Worm (Caenorhabditis elegans) whole organism, mixed stage, embryonic: ENCODE measurements around the gene T24E12.6.

ENCODE experiments used
- blmp-1 ChIP-seq: fragments of 150-350 bp; optimal IDR thresholded peaks from 2 replicates; lab custom pipeline; 2014; ENCODE audit warnings: missing biosample characterization, missing genetic modification characterization
- ces-1 ChIP-seq: fragments of 150-350 bp; optimal IDR thresholded peaks from 2 replicates; lab custom pipeline; 2014; ENCODE audit warnings: missing biosample characterization, missing genetic modification reagents, missing genetic modification characterization
- drap-1 ChIP-seq: fragments of 200-800 bp; sonication (Bioruptor generic); optimal IDR thresholded peaks from 3 replicates; lab custom pipeline; 2018; ENCODE audit warnings: mild to moderate bottlenecking, missing genetic modification characterization, missing compliant biosample characterization
- elt-1 ChIP-seq: sonication (generic microtip); optimal IDR thresholded peaks from 2 replicates; lab custom pipeline; 2017; ENCODE audit warnings: missing genetic modification characterization, mild to moderate bottlenecking, missing compliant biosample characterization, antibody characterized with exemption, moderate library complexity, borderline replicate concordance; ENCODE audit not compliant: insufficient read depth
- ham-2 ChIP-seq: fragments of 200-800 bp; sonication (Bioruptor generic); optimal IDR thresholded peaks from 2 replicates; lab custom pipeline; 2018; ENCODE audit warnings: mild to moderate bottlenecking, missing genetic modification characterization, missing compliant biosample characterization
- hlh-1 ChIP-seq: fragments of 150-350 bp; optimal IDR thresholded peaks from 2 replicates; lab custom pipeline; 2014; ENCODE audit warnings: missing biosample characterization, missing genetic modification reagents, missing genetic modification characterization
- lin-13 ChIP-seq: fragments of 150-350 bp; optimal IDR thresholded peaks from 2 replicates; lab custom pipeline; 2014; ENCODE audit warnings: missing biosample characterization, missing genetic modification characterization
- mab-5 ChIP-seq: fragments of 150-350 bp; optimal IDR thresholded peaks from 2 replicates; lab custom pipeline; 2014; ENCODE audit warnings: missing biosample characterization, missing genetic modification characterization
- mep-1 ChIP-seq: fragments of 150-350 bp; optimal IDR thresholded peaks from 2 replicates; lab custom pipeline; 2017; ENCODE audit warnings: missing biosample characterization, missing genetic modification reagents, missing genetic modification characterization, inconsistent platforms
- pha-4 ChIP-seq: fragments of 150-350 bp; optimal IDR thresholded peaks from 2 replicates; lab custom pipeline; 2018; ENCODE audit warnings: missing biosample characterization, missing genetic modification reagents, missing genetic modification characterization
- sptf-1 ChIP-seq: sonication (generic microtip); optimal IDR thresholded peaks from 2 replicates; lab custom pipeline; 2017; ENCODE audit warnings: mild to moderate bottlenecking, missing genetic modification characterization, moderate library complexity, missing compliant biosample characterization
- unc-39 ChIP-seq: fragments of 150-350 bp; optimal IDR thresholded peaks from 2 replicates; lab custom pipeline; 2014; ENCODE audit warnings: missing biosample characterization, missing genetic modification characterization
- unc-62 ChIP-seq: fragments of 150-350 bp; optimal IDR thresholded peaks from 2 replicates; lab custom pipeline; 2014; ENCODE audit warnings: missing biosample characterization, missing genetic modification reagents, missing genetic modification characterization
- ztf-11 ChIP-seq: fragments of 150-350 bp; optimal IDR thresholded peaks from 2 replicates; lab custom pipeline; 2014; ENCODE audit warnings: missing biosample characterization, missing genetic modification characterization

DNA sequence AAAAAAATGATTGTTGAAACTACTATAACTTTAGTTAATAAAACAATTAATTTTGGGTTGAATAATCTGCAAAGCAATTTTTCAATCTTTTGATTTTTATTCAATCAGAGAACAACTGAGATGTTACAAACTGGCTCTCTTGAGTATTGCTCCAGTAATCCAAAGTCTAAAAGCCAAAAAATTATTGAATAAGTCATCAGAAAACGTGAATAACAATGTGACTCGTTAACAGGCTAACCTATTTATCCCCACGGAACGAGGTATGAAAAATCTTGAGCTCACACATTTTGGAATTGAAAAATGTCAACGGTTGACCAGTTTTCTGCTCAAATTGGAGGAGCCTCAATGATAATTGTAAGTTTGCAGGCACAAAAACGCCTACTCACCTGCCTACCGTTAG lies 4.0 kb downstream of the T24E12.6 start, which contains the start of gene srx-111:
- TF ChIP-seq mep-1, result no peak
- TF ChIP-seq unc-62, result no peak
- no peak for TF ChIP-seq pha-4 (tag; lab: Kevin White, UChicago)
- no peak for TF ChIP-seq lin-13 (tag; lab: Kevin White, UChicago)
- no peak for TF ChIP-seq ham-2
- TF ChIP-seq mab-5, result no peak
- no peak for TF ChIP-seq elt-1 (tag; lab: Kevin White, UChicago)
- TF ChIP-seq sptf-1 (tag; lab: Kevin White, UChicago), result no peak
- no peak for TF ChIP-seq ztf-11 (tag; lab: Kevin White, UChicago)
- no peak for TF ChIP-seq blmp-1 (tag; lab: Kevin White, UChicago)
- no peak for TF ChIP-seq drap-1 (GFP tag; lab: Kevin White, UChicago)
- TF ChIP-seq ces-1 (GFP tag; lab: Kevin White, UChicago), result no peak
- TF ChIP-seq unc-39 (tag; lab: Kevin White, UChicago), result no peak
- no peak for TF ChIP-seq hlh-1 (tag; lab: Kevin White, UChicago)
